Fruit fly (Drosophila melanogaster) whole organism, prepupa: Measurements from ENCODE around the gene CG9166.

Experiments
- Blimp-1 ChIP-seq: fragments of 200-800 bp; sonication (Bioruptor generic); optimal IDR thresholded peaks from 3 replicates; lab custom pipeline; 2017; ENCODE audit warnings: missing biosample characterization, missing genetic modification characterization, mild to moderate bottlenecking, moderate library complexity, missing genetic modification reagents
- CG10631 ChIP-seq: fragments of 200-800 bp; sonication (Bioruptor generic); optimal IDR thresholded peaks from 2 replicates; lab custom pipeline; 2016; ENCODE audit warnings: missing biosample characterization, missing genetic modification characterization
- CG10669 ChIP-seq: fragments of 200-800 bp; sonication (Bioruptor generic); optimal IDR thresholded peaks from 3 replicates; lab custom pipeline; 2018; ENCODE audit warnings: missing biosample characterization, mild to moderate bottlenecking, missing genetic modification characterization, moderate library complexity
- CG11294 ChIP-seq: fragments of 200-800 bp; sonication (Bioruptor generic); IDR thresholded peaks from 2 replicates; pipeline ENCODE4 v1.3.6; 2022; ENCODE audit warnings: missing biosample characterization, missing genetic modification characterization
- CG11762 ChIP-seq: fragments of 200-800 bp; sonication (Bioruptor generic); optimal IDR thresholded peaks from 3 replicates; lab custom pipeline; 2016; ENCODE audit warnings: missing biosample characterization, missing genetic modification characterization; ENCODE audit not compliant: insufficient read depth
- CG11902 ChIP-seq: fragments of 200-800 bp; sonication (Bioruptor generic); optimal IDR thresholded peaks from 3 replicates; lab custom pipeline; 2016; ENCODE audit warnings: missing biosample characterization, missing genetic modification characterization
- CG15336 ChIP-seq: fragments of 200-800 bp; sonication (Bioruptor generic); IDR thresholded peaks from 2 replicates; pipeline ENCODE4 v1.3.6; 2022; ENCODE audit warnings: missing biosample characterization, missing genetic modification characterization
- CG3032 ChIP-seq: fragments of 200-800 bp; optimal IDR thresholded peaks from 2 replicates; lab custom pipeline; 2019; ENCODE audit warnings: missing biosample characterization, mild to moderate bottlenecking, missing genetic modification characterization, moderate library complexity
- CG31627 ChIP-seq: fragments of 200-800 bp; sonication (Bioruptor generic); optimal IDR thresholded peaks from 3 replicates; lab custom pipeline; 2016; ENCODE audit warnings: missing biosample characterization, missing genetic modification characterization
- CG32006 ChIP-seq: fragments of 200-800 bp; sonication (Bioruptor generic); optimal IDR thresholded peaks from 3 replicates; lab custom pipeline; 2017; ENCODE audit warnings: missing biosample characterization, mild to moderate bottlenecking, missing genetic modification characterization
- CG3919 ChIP-seq: fragments of 200-800 bp; sonication (Bioruptor generic); optimal IDR thresholded peaks from 3 replicates; lab custom pipeline; 2016; ENCODE audit warnings: missing biosample characterization, missing genetic modification characterization
- CG4318 ChIP-seq: fragments of 200-800 bp; sonication (Bioruptor generic); optimal IDR thresholded peaks from 3 replicates; lab custom pipeline; 2017; ENCODE audit warnings: missing biosample characterization, mild to moderate bottlenecking, missing genetic modification characterization
- CG6163 ChIP-seq: fragments of 200-800 bp; sonication (Bioruptor generic); IDR thresholded peaks from 3 replicates; pipeline ENCODE4 v1.3.6; 2022; ENCODE audit warnings: missing biosample characterization, missing genetic modification characterization
- CG6792 ChIP-seq: fragments of 200-800 bp; sonication (Bioruptor generic); optimal IDR thresholded peaks from 3 replicates; lab custom pipeline; 2016; ENCODE audit warnings: missing biosample characterization, missing genetic modification characterization
- CG6808 ChIP-seq: fragments of 200-800 bp; sonication (Bioruptor generic); optimal IDR thresholded peaks from 3 replicates; lab custom pipeline; 2017; ENCODE audit warnings: missing biosample characterization, missing genetic modification characterization, mild to moderate bottlenecking, moderate library complexity, missing genetic modification reagents
- CG6854 ChIP-seq: fragments of 200-800 bp; sonication (Bioruptor generic); optimal IDR thresholded peaks from 2 replicates; lab custom pipeline; 2017; ENCODE audit warnings: missing biosample characterization, mild to moderate bottlenecking, missing genetic modification characterization
- CG8119 ChIP-seq: fragments of 200-800 bp; sonication (Bioruptor generic); IDR thresholded peaks from 3 replicates; pipeline ENCODE4 v1.3.6; 2022; ENCODE audit warnings: missing biosample characterization, missing genetic modification characterization
- Eip78C ChIP-seq: fragments of 200-800 bp; sonication (Bioruptor generic); peaks from one replicate; lab custom pipeline; 2016; ENCODE audit warnings: missing biosample characterization, missing genetic modification characterization
- Eip93F ChIP-seq: fragments of 200-800 bp; sonication (Bioruptor generic); optimal IDR thresholded peaks from 2 replicates; lab custom pipeline; 2016; ENCODE audit warnings: missing biosample characterization, mild to moderate bottlenecking, missing genetic modification characterization
- Ets21C ChIP-seq: fragments of 200-800 bp; sonication (Bioruptor generic); optimal IDR thresholded peaks from 3 replicates; lab custom pipeline; 2016; ENCODE audit warnings: missing biosample characterization, missing genetic modification characterization
- Hr38 ChIP-seq: sonication (Bioruptor generic); optimal IDR thresholded peaks from 2 replicates; lab custom pipeline; 2016; ENCODE audit warnings: missing biosample characterization, missing genetic modification characterization
- Hr39 ChIP-seq: fragments of 200-800 bp; sonication (Bioruptor generic); optimal IDR thresholded peaks from 2 replicates; lab custom pipeline; 2016; ENCODE audit warnings: missing biosample characterization, missing genetic modification characterization
- Hr4 ChIP-seq: fragments of 200-800 bp; sonication (Bioruptor generic); optimal IDR thresholded peaks from 3 replicates; lab custom pipeline; 2016; ENCODE audit warnings: missing biosample characterization, missing genetic modification characterization
- Lpt ChIP-seq: fragments of 200-800 bp; sonication (Bioruptor generic); optimal IDR thresholded peaks from 3 replicates; lab custom pipeline; 2016; ENCODE audit warnings: missing biosample characterization, missing genetic modification characterization
- Met ChIP-seq: fragments of 200-800 bp; sonication (Bioruptor generic); optimal IDR thresholded peaks from 3 replicates; lab custom pipeline; 2016; ENCODE audit warnings: missing biosample characterization, missing genetic modification characterization
- OdsH ChIP-seq: fragments of 200-800 bp; sonication (Bioruptor generic); optimal IDR thresholded peaks from 3 replicates; lab custom pipeline; 2016; ENCODE audit warnings: missing biosample characterization, missing genetic modification characterization
- Smox ChIP-seq: fragments of 200-800 bp; sonication (Bioruptor generic); optimal IDR thresholded peaks from 3 replicates; lab custom pipeline; 2016; ENCODE audit warnings: missing biosample characterization, missing genetic modification characterization
- Sox102F ChIP-seq: fragments of 200-800 bp; sonication (Bioruptor generic); optimal IDR thresholded peaks from 2 replicates; lab custom pipeline; 2016; ENCODE audit warnings: missing biosample characterization, mild to moderate bottlenecking, missing genetic modification characterization
- Sox14 ChIP-seq: fragments of 200-800 bp; sonication (Bioruptor generic); optimal IDR thresholded peaks from 3 replicates; lab custom pipeline; 2016; ENCODE audit warnings: missing biosample characterization, missing genetic modification characterization
- Sox15 ChIP-seq: fragments of 200-800 bp; sonication (Bioruptor generic); optimal IDR thresholded peaks from 3 replicates; lab custom pipeline; 2016; ENCODE audit warnings: missing biosample characterization, missing genetic modification characterization
- achi ChIP-seq: fragments of 200-800 bp; sonication (Bioruptor generic); optimal IDR thresholded peaks from 3 replicates; lab custom pipeline; 2016; ENCODE audit warnings: missing biosample characterization, missing genetic modification characterization
- acj6 ChIP-seq: fragments of 200-800 bp; sonication (Bioruptor generic); optimal IDR thresholded peaks from 3 replicates; lab custom pipeline; 2016; ENCODE audit warnings: missing biosample characterization, missing genetic modification characterization
- cyc ChIP-seq: fragments of 200-800 bp; sonication (Bioruptor generic); optimal IDR thresholded peaks from 3 replicates; lab custom pipeline; 2016; ENCODE audit warnings: missing biosample characterization, missing genetic modification characterization
- dac ChIP-seq: fragments of 200-800 bp; sonication (Bioruptor generic); optimal IDR thresholded peaks from 2 replicates; lab custom pipeline; 2017; ENCODE audit warnings: missing biosample characterization, mild to moderate bottlenecking, missing genetic modification characterization
- dsx ChIP-seq: fragments of 200-800 bp; optimal IDR thresholded peaks from 3 replicates; lab custom pipeline; 2019; ENCODE audit warnings: missing biosample characterization, mild to moderate bottlenecking, missing genetic modification characterization, moderate library complexity; ENCODE audit not compliant: poor library complexity, severe bottlenecking
- esn ChIP-seq: fragments of 200-800 bp; sonication (Bioruptor generic); optimal IDR thresholded peaks from 2 replicates; lab custom pipeline; 2016; ENCODE audit warnings: missing biosample characterization, mild to moderate bottlenecking, missing genetic modification characterization, moderate library complexity
- fd59A ChIP-seq: fragments of 200-800 bp; sonication (Bioruptor generic); optimal IDR thresholded peaks from 2 replicates; lab custom pipeline; 2017; ENCODE audit warnings: missing biosample characterization, mild to moderate bottlenecking, missing genetic modification characterization, missing genetic modification reagents
- fd85E ChIP-seq: fragments of 200-800 bp; sonication (Bioruptor generic); optimal IDR thresholded peaks from 3 replicates; lab custom pipeline; 2016; ENCODE audit warnings: missing biosample characterization, missing genetic modification characterization
- lz ChIP-seq: fragments of 200-800 bp; sonication (Bioruptor generic); optimal IDR thresholded peaks from 3 replicates; lab custom pipeline; 2016; ENCODE audit warnings: missing biosample characterization, missing genetic modification characterization
- net ChIP-seq: fragments of 200-800 bp; sonication (Bioruptor generic); optimal IDR thresholded peaks from 3 replicates; lab custom pipeline; 2016; ENCODE audit warnings: missing biosample characterization, missing genetic modification characterization
- pdm3 ChIP-seq: fragments of 200-800 bp; sonication (Bioruptor generic); optimal IDR thresholded peaks from 3 replicates; lab custom pipeline; 2016; ENCODE audit warnings: missing biosample characterization, missing genetic modification characterization
- salr ChIP-seq, 2 experiments: fragments of 200-800 bp; sonication (Bioruptor generic); optimal IDR thresholded peaks; 3 replicates each; lab custom pipeline; 2016 to 2018; ENCODE audit warnings: missing biosample characterization in 2 of 2, missing genetic modification characterization in 2 of 2, mild to moderate bottlenecking in 1 of 2
- ss ChIP-seq, 2 experiments: fragments of 200-800 bp; sonication (Bioruptor generic); optimal IDR thresholded peaks; 2 replicates in 1 of 2; 3 replicates in 1 of 2; lab custom pipeline; 2017 to 2018; ENCODE audit warnings: mild to moderate bottlenecking in 2 of 2, missing biosample characterization in 2 of 2, missing genetic modification characterization in 2 of 2, moderate library complexity in 1 of 2
- svp ChIP-seq: fragments of 200-800 bp; sonication (Bioruptor generic); peaks from one replicate; lab custom pipeline; 2016; ENCODE audit warnings: missing biosample characterization, missing genetic modification characterization
- topi ChIP-seq: fragments of 200-800 bp; sonication (Bioruptor generic); optimal IDR thresholded peaks from 3 replicates; lab custom pipeline; 2016; ENCODE audit warnings: missing biosample characterization, missing genetic modification characterization
- vri ChIP-seq: fragments of 200-800 bp; sonication (Bioruptor generic); optimal IDR thresholded peaks from 3 replicates; lab custom pipeline; 2016; ENCODE audit warnings: missing biosample characterization, mild to moderate bottlenecking, missing genetic modification characterization

Gene CG9166

DNA sequence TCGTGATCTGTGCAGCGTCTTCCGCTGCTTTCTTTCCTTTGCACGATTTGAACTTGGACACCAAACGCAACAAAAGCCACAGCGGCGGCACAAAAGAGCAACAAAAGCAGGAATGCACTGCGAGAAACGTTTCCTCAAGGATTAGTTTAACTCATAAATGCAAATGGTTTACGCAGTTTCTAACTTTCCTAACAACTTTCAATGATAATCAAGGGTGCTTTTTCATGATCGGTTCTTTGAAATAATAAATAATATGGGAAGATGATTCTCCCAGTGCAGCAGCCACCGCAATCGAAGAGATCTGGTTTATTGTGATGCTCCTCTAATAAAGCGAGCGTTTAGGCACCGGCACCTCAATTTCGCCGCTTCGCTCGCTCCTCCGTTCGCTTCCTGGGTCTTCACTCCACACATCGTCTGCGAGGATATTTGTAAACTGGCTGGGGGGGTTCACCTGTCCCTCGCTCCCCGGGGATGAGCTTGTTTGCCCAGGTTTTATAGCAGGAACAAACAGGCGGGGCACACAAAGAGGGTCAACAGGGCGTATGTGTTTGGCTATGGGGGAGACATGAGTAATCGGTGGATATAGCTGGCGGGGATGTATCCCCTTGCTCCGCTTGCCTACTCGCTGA, 31.7 kb upstream of the CG9166 start (continued):
- peak; percentile 82 for TF ChIP-seq CG11294 (GFP tag; lab: Robert Waterston, UW)
- peak; percentile 89 for TF ChIP-seq Blimp-1 (GFP tag; lab: Kevin White, UChicago)
- TF ChIP-seq CG15336, result peak; percentile 96
- peak; percentile 86 for TF ChIP-seq fd59A (GFP tag; lab: Kevin White, UChicago)
- peak; percentile 97 for TF ChIP-seq topi (GFP tag; lab: Kevin White, UChicago)
- peak; percentile 90 for TF ChIP-seq dac
- peak; percentile 98 for TF ChIP-seq cyc (GFP tag; lab: Kevin White, UChicago)
- peak; percentile 64 for TF ChIP-seq dsx (GFP tag; lab: Kevin White, UChicago)
- peak; percentile 98 for TF ChIP-seq vri (GFP tag; lab: Kevin White, UChicago)
- TF ChIP-seq acj6 (GFP tag; lab: Kevin White, UChicago), result peak; percentile 97
- TF ChIP-seq svp, result peak; percentile 99
- TF ChIP-seq CG4318, result peak; percentile 94
- TF ChIP-seq Hr4 (GFP tag; lab: Kevin White, UChicago), result peak; percentile 96
- peak; percentile 98 for TF ChIP-seq Sox102F (GFP tag; lab: Kevin White, UChicago)

dm6 chr3L:1320230-1320930, 30.5 kb upstream of the CG9166 start:
- peak; percentile 60 for TF ChIP-seq CG32006 (GFP tag; lab: Kevin White, UChicago)
- peak; percentile 39 for TF ChIP-seq CG31627 (GFP tag; lab: Kevin White, UChicago)
- peak; percentile 35 for TF ChIP-seq Met (GFP tag; lab: Kevin White, UChicago)
- peak; percentile 4 for TF ChIP-seq Ets21C (GFP tag; lab: Kevin White, UChicago)
- no peak for TF ChIP-seq ss (GFP tag; optimal IDR thresholded peaks at IDR 0.05; lab: Kevin White, UChicago)
- TF ChIP-seq Smox (GFP tag; lab: Kevin White, UChicago), result peak; percentile 54
- peak; percentile 31 for TF ChIP-seq CG11762 (GFP tag; lab: Kevin White, UChicago)
- TF ChIP-seq CG6854 (GFP tag; lab: Kevin White, UChicago), result no peak
- TF ChIP-seq fd85E (GFP tag; lab: Kevin White, UChicago), result no peak
- peak; percentile 27; the same call in 1 of the 3 replicates for TF ChIP-seq CG8119 (GFP tag; lab: Robert Waterston, UW)
- peak; percentile 55 for TF ChIP-seq achi (GFP tag; lab: Kevin White, UChicago)
- TF ChIP-seq CG6792 (GFP tag; lab: Kevin White, UChicago), result peak; percentile 53
- no peak for TF ChIP-seq Eip93F (GFP tag; lab: Kevin White, UChicago)
- peak; percentile 34 for TF ChIP-seq cyc (GFP tag; lab: Kevin White, UChicago)
- peak; percentile 17 for TF ChIP-seq CG3032 (tag; lab: Kevin White, UChicago)
- peak; percentile 34 for TF ChIP-seq CG10631
- peak; percentile 58 for TF ChIP-seq CG10669 (GFP tag; lab: Kevin White, UChicago)
- peak; percentile 51 for TF ChIP-seq acj6 (GFP tag; lab: Kevin White, UChicago)
- TF ChIP-seq Hr4 (GFP tag; lab: Kevin White, UChicago), result peak; percentile 11
- peak; percentile 35; the same call in 1 of the 3 replicates for TF ChIP-seq CG6163 (GFP tag; lab: Robert Waterston, UW)
- peak; percentile 87 for TF ChIP-seq svp
- TF ChIP-seq pdm3, result peak; percentile 60
- no peak for TF ChIP-seq Hr38 (GFP tag; lab: Kevin White, UChicago)
- TF ChIP-seq dac, result no peak
- no peak for TF ChIP-seq CG4318
- peak; percentile 90 for TF ChIP-seq Eip78C (GFP tag; lab: Kevin White, UChicago)
- TF ChIP-seq Sox102F (GFP tag; lab: Kevin White, UChicago), result peak; percentile 69
- TF ChIP-seq Hr39 (GFP tag; lab: Kevin White, UChicago), result peak; percentile 48
- peak; percentile 33 for TF ChIP-seq CG11902 (GFP tag; lab: Kevin White, UChicago)
- peak; percentile 31 for TF ChIP-seq Sox15 (GFP tag; lab: Kevin White, UChicago)
- peak; percentile 5 for TF ChIP-seq CG6808 (GFP tag; lab: Kevin White, UChicago)
- peak; percentile 36 for TF ChIP-seq net (GFP tag; lab: Kevin White, UChicago)
- peak; percentile 54 for TF ChIP-seq OdsH (GFP tag; lab: Kevin White, UChicago)
- peak; percentile 55 for TF ChIP-seq lz
- TF ChIP-seq CG11294 (GFP tag; lab: Robert Waterston, UW), result no peak
- TF ChIP-seq esn (GFP tag; lab: Kevin White, UChicago), result peak; percentile 51
- peak; percentile 69 for TF ChIP-seq CG3919
- TF ChIP-seq salr (GFP tag; optimal IDR thresholded peaks at IDR 0.05; lab: Kevin White, UChicago), result peak in 1 of 2 experiments; percentile 26
- no peak for TF ChIP-seq Blimp-1 (GFP tag; lab: Kevin White, UChicago)
- peak; percentile 60 for TF ChIP-seq topi (GFP tag; lab: Kevin White, UChicago)
- peak; percentile 43 for TF ChIP-seq Sox14 (GFP tag; lab: Kevin White, UChicago)
- TF ChIP-seq Lpt (GFP tag; lab: Kevin White, UChicago), result no peak
